Worm (Caenorhabditis elegans) whole organism, mixed stage, embryonic: ENCODE data around the gene F22D3.4.
A peak's percentile ranks its signal among the peaks of the same experiment; 100 is the strongest.

Source experiments
- M03D4.4 ChIP-seq: sonication (generic microtip); optimal IDR thresholded peaks from 2 replicates; lab custom pipeline; 2017; ENCODE audit warnings: mild to moderate bottlenecking, missing genetic modification characterization, missing compliant biosample characterization
- bed-3 ChIP-seq: fragments of 200-800 bp; sonication (Bioruptor generic); optimal IDR thresholded peaks from 3 replicates; lab custom pipeline; 2018; ENCODE audit warnings: mild to moderate bottlenecking, missing genetic modification characterization, moderate library complexity, missing compliant biosample characterization
- blmp-1 ChIP-seq: fragments of 150-350 bp; optimal IDR thresholded peaks from 2 replicates; lab custom pipeline; 2014; ENCODE audit warnings: missing biosample characterization, missing genetic modification characterization
- ceh-43 ChIP-seq: fragments of 200-800 bp; sonication (Bioruptor generic); optimal IDR thresholded peaks from 2 replicates; lab custom pipeline; 2018; ENCODE audit warnings: mild to moderate bottlenecking, missing genetic modification characterization, moderate library complexity, missing compliant biosample characterization
- ceh-83 ChIP-seq: fragments of 200-800 bp; sonication (Bioruptor generic); optimal IDR thresholded peaks from 2 replicates; lab custom pipeline; 2018; ENCODE audit warnings: mild to moderate bottlenecking, missing genetic modification characterization, missing compliant biosample characterization
- ces-1 ChIP-seq: fragments of 150-350 bp; optimal IDR thresholded peaks from 2 replicates; lab custom pipeline; 2014; ENCODE audit warnings: missing biosample characterization, missing genetic modification reagents, missing genetic modification characterization
- cnd-1 ChIP-seq: fragments of 200-800 bp; sonication (Bioruptor generic); optimal IDR thresholded peaks from 2 replicates; lab custom pipeline; 2018; ENCODE audit warnings: mild to moderate bottlenecking, missing genetic modification characterization, missing compliant biosample characterization
- drap-1 ChIP-seq: fragments of 200-800 bp; sonication (Bioruptor generic); optimal IDR thresholded peaks from 3 replicates; lab custom pipeline; 2018; ENCODE audit warnings: mild to moderate bottlenecking, missing genetic modification characterization, missing compliant biosample characterization
- elt-1 ChIP-seq: sonication (generic microtip); optimal IDR thresholded peaks from 2 replicates; lab custom pipeline; 2017; ENCODE audit warnings: missing genetic modification characterization, mild to moderate bottlenecking, missing compliant biosample characterization, antibody characterized with exemption, moderate library complexity, borderline replicate concordance; ENCODE audit not compliant: insufficient read depth
- elt-3 ChIP-seq: fragments of 150-350 bp; optimal IDR thresholded peaks from 2 replicates; lab custom pipeline; 2014; ENCODE audit warnings: missing biosample characterization, missing genetic modification characterization
- flh-1 ChIP-seq: fragments of 200-800 bp; sonication (Bioruptor generic); optimal IDR thresholded peaks from 2 replicates; lab custom pipeline; 2018; ENCODE audit warnings: mild to moderate bottlenecking, missing genetic modification characterization, moderate library complexity, missing compliant biosample characterization
- ham-2 ChIP-seq: fragments of 200-800 bp; sonication (Bioruptor generic); optimal IDR thresholded peaks from 2 replicates; lab custom pipeline; 2018; ENCODE audit warnings: mild to moderate bottlenecking, missing genetic modification characterization, missing compliant biosample characterization
- hlh-1 ChIP-seq: fragments of 150-350 bp; optimal IDR thresholded peaks from 2 replicates; lab custom pipeline; 2014; ENCODE audit warnings: missing biosample characterization, missing genetic modification reagents, missing genetic modification characterization
- lin-32 ChIP-seq: fragments of 200-800 bp; sonication (Bioruptor generic); optimal IDR thresholded peaks from 2 replicates; lab custom pipeline; 2018; ENCODE audit warnings: mild to moderate bottlenecking, missing genetic modification characterization, missing compliant biosample characterization
- lsy-2 ChIP-seq: fragments of 150-350 bp; optimal IDR thresholded peaks from 2 replicates; lab custom pipeline; 2014; ENCODE audit warnings: missing biosample characterization, missing genetic modification characterization
- mab-5 ChIP-seq: fragments of 150-350 bp; optimal IDR thresholded peaks from 2 replicates; lab custom pipeline; 2014; ENCODE audit warnings: missing biosample characterization, missing genetic modification characterization
- mep-1 ChIP-seq: fragments of 150-350 bp; optimal IDR thresholded peaks from 2 replicates; lab custom pipeline; 2017; ENCODE audit warnings: missing biosample characterization, missing genetic modification reagents, missing genetic modification characterization, inconsistent platforms
- mls-2 ChIP-seq: sonication (generic microtip); optimal IDR thresholded peaks from 2 replicates; lab custom pipeline; 2016; ENCODE audit warnings: mild to moderate bottlenecking, missing genetic modification characterization, moderate library complexity, missing compliant biosample characterization
- nhr-12 ChIP-seq: fragments of 150-350 bp; optimal IDR thresholded peaks from 2 replicates; lab custom pipeline; 2014; ENCODE audit warnings: missing biosample characterization, missing genetic modification characterization
- nhr-2 ChIP-seq: fragments of 150-350 bp; optimal IDR thresholded peaks from 2 replicates; lab custom pipeline; 2014; ENCODE audit warnings: missing biosample characterization, missing genetic modification characterization
- nhr-237 ChIP-seq: fragments of 150-350 bp; optimal IDR thresholded peaks from 2 replicates; lab custom pipeline; 2014; ENCODE audit warnings: missing biosample characterization, missing genetic modification characterization
- nhr-28 ChIP-seq: fragments of 150-350 bp; optimal IDR thresholded peaks from 2 replicates; lab custom pipeline; 2014; ENCODE audit warnings: missing biosample characterization, missing genetic modification characterization
- nhr-76 ChIP-seq: sonication (generic microtip); optimal IDR thresholded peaks from 2 replicates; lab custom pipeline; 2017; ENCODE audit warnings: missing biosample characterization, missing genetic modification characterization
- pha-4 ChIP-seq: fragments of 150-350 bp; optimal IDR thresholded peaks from 2 replicates; lab custom pipeline; 2018; ENCODE audit warnings: missing biosample characterization, missing genetic modification reagents, missing genetic modification characterization
- sem-2 ChIP-seq: fragments of 200-800 bp; sonication (Bioruptor generic); optimal IDR thresholded peaks from 2 replicates; lab custom pipeline; 2018; ENCODE audit warnings: mild to moderate bottlenecking, missing genetic modification characterization, missing compliant biosample characterization
- snpc-4 ChIP-seq: fragments of 150-350 bp; optimal IDR thresholded peaks from 2 replicates; lab custom pipeline; 2014; ENCODE audit warnings: missing biosample characterization, missing genetic modification characterization
- sptf-1 ChIP-seq: sonication (generic microtip); optimal IDR thresholded peaks from 2 replicates; lab custom pipeline; 2017; ENCODE audit warnings: mild to moderate bottlenecking, missing genetic modification characterization, moderate library complexity, missing compliant biosample characterization
- tbx-8 ChIP-seq: fragments of 200-800 bp; sonication (Bioruptor generic); optimal IDR thresholded peaks from 2 replicates; lab custom pipeline; 2018; ENCODE audit warnings: mild to moderate bottlenecking, missing genetic modification characterization, moderate library complexity, missing compliant biosample characterization
- unc-120 ChIP-seq: sonication (generic microtip); optimal IDR thresholded peaks from 2 replicates; lab custom pipeline; 2017; ENCODE audit warnings: missing genetic modification characterization, missing compliant biosample characterization; ENCODE audit not compliant: poor library complexity, severe bottlenecking
- unc-62 ChIP-seq: fragments of 150-350 bp; optimal IDR thresholded peaks from 2 replicates; lab custom pipeline; 2014; ENCODE audit warnings: missing biosample characterization, missing genetic modification reagents, missing genetic modification characterization
- zip-8 ChIP-seq: fragments of 150-350 bp; optimal IDR thresholded peaks from 2 replicates; lab custom pipeline; 2014; ENCODE audit warnings: missing biosample characterization, missing genetic modification characterization
- ztf-11 ChIP-seq: fragments of 150-350 bp; optimal IDR thresholded peaks from 2 replicates; lab custom pipeline; 2014; ENCODE audit warnings: missing biosample characterization, missing genetic modification characterization

The F22D3.4 gene

DNA sequence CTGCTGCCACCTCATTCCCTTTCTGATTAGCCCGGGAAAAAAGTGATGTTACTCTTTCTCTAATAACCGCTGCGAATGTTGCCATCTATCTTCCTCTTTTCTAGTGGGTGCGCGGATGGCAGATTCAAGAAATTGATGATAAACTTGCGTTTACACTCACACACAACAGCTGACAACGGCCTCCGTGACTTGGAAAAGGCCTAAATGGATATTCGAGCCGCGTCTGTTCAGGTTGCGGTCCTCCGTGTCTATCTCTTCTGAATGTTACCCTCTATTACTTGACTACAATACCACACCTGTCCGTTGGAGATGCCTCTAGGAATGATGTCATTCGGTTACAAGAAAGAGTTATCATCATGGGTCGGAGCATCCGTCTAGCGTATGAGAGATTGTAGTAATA is 9.1 kb upstream of the F22D3.4 start:
- TF ChIP-seq nhr-12 (tag; lab: Kevin White, UChicago) (no peak), nhr-237 (tag; lab: Kevin White, UChicago) (no peak), sptf-1 (tag; lab: Kevin White, UChicago) (no peak), mab-5 (tag; lab: Kevin White, UChicago) (no peak), nhr-2 (tag; lab: Kevin White, UChicago) (no peak), tbx-8 (GFP tag; lab: Kevin White, UChicago) (no peak), bed-3 (GFP tag; lab: Kevin White, UChicago) (no peak), unc-62 (peak; percentile 62), cnd-1 (tag; lab: Kevin White, UChicago) (no peak), sem-2 (GFP tag; lab: Kevin White, UChicago) (no peak), elt-3 (tag; lab: Kevin White, UChicago) (no peak), ceh-43 (GFP tag; lab: Kevin White, UChicago) (no peak), snpc-4 (tag; lab: Kevin White, UChicago) (no peak), nhr-76 (no peak), unc-120 (tag; lab: Kevin White, UChicago) (peak; percentile 91), nhr-28 (tag; lab: Kevin White, UChicago) (no peak), mep-1 (no peak), ceh-83 (GFP tag; lab: Kevin White, UChicago) (no peak), ces-1 (GFP tag; lab: Kevin White, UChicago) (no peak), mls-2 (tag; lab: Kevin White, UChicago) (no peak), drap-1 (GFP tag; lab: Kevin White, UChicago) (no peak), lsy-2 (tag; lab: Kevin White, UChicago) (no peak), zip-8 (no peak), elt-1 (tag; lab: Kevin White, UChicago) (peak; percentile 60), ztf-11 (no peak), ham-2 (GFP tag; lab: Kevin White, UChicago) (no peak), hlh-1 (tag; lab: Kevin White, UChicago) (peak; percentile 97), flh-1 (GFP tag; lab: Kevin White, UChicago) (no peak), pha-4 (tag; lab: Kevin White, UChicago) (no peak), blmp-1 (tag; lab: Kevin White, UChicago) (no peak), M03D4.4 (no peak)

DNA sequence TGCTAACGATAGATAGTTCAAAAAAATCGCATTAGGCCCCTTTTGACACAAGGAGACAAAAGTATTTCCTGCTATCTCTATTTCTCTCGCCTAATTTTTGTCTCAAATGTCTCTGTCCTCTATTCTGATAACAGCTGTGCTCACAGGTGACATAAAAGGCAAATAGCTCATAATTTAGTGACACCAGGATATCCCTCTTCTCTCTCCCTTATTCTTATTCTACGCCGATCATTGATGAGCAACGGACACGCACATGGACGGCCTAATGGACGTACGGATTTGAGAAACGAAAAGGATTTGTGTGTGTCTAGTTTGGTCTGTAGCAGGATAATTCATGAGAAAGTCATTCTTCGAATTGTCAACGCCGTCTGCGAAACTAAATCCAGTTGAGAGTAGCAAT is 8.6 kb upstream of the F22D3.4 start:
- TF ChIP-seq elt-1 (tag; lab: Kevin White, UChicago) (no peak), lin-32 (GFP tag; lab: Kevin White, UChicago) (peak; percentile 85), mls-2 (tag; lab: Kevin White, UChicago) (peak; percentile 10), unc-62 (peak; percentile 32), ces-1 (GFP tag; lab: Kevin White, UChicago) (peak; percentile 40), blmp-1 (tag; lab: Kevin White, UChicago) (no peak), hlh-1 (tag; lab: Kevin White, UChicago) (peak; percentile 33)

ce11 chrII:6934729-6935128 is 7.3 kb upstream of the F22D3.4 start:
- TF ChIP-seq lsy-2 (tag; lab: Kevin White, UChicago) (no peak), nhr-237 (tag; lab: Kevin White, UChicago) (no peak), sem-2 (GFP tag; lab: Kevin White, UChicago) (no peak)

- TF ChIP-seq mab-5 (tag; lab: Kevin White, UChicago), result no peak
Observed at ce11 chrII:6932978-6933377, 5.6 kb upstream of the F22D3.4 start.

- TF ChIP-seq ces-1 (GFP tag; lab: Kevin White, UChicago) (peak; percentile 44), ztf-11 (no peak)
Observed at ce11 chrII:6930072-6930471, 2.7 kb upstream of the F22D3.4 start.
